Worm (Caenorhabditis elegans): Measurements from ENCODE around the gene F23H12.3.

DNA sequence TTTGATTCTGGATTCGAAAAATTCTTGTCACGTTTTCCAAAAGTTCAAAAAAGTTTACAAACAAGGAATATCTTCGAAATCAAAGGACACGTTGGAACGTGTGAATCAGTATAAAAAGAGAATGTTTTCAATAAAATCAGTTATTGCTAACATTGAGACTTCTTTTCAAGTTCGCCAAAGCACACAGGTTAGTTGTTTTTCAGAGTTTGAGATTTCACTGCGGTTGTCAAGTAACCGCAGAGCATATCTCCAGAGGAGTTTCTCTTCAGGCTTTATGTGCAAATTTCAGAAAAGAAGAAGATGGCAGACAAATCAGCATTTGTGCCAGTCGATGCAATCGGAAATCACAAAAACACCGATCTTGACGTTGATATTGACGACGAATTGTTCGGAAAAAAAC, 41.2 kb downstream of the F23H12.3 start, which contains the start of gene K01D12.15:
- TF ChIP-seq pbrm-1 (GFP tag; IDR thresholded peaks at IDR 0.05) (no peak), gei-17 (GFP tag; optimal IDR thresholded peaks at IDR 0.05) (no peak), chd-7 (tag; optimal IDR thresholded peaks at IDR 0.05) (no peak), ama-1 (optimal IDR thresholded peaks at IDR 0.05) (no peak), ama-1 (GFP tag; optimal IDR thresholded peaks at IDR 0.05) (no peak), F52B5.7 (tag; optimal IDR thresholded peaks at IDR 0.05) (no peak), aptf-3 (GFP tag; IDR thresholded peaks at IDR 0.05) (no peak), unc-62 (GFP tag; optimal IDR thresholded peaks at IDR 0.05) (no peak), lin-54 (GFP tag; optimal IDR thresholded peaks at IDR 0.05) (no peak)
